Worm (Caenorhabditis elegans): ENCODE measurements around the gene cln-3.3.

ce11 chrV:8653080-8653821, 29.6 kb upstream of the cln-3.3 start:
- TF ChIP-seq akir-1 (GFP tag; optimal IDR thresholded peaks at IDR 0.05) (no peak), somi-1 (GFP tag; optimal IDR thresholded peaks at IDR 0.05) (no peak), snpc-1.1 (tag; optimal IDR thresholded peaks at IDR 0.05; ENCODE audit: insufficient read depth) (no peak), T26A5.8 (tag; optimal IDR thresholded peaks at IDR 0.05) (no peak), unc-62 (GFP tag; optimal IDR thresholded peaks at IDR 0.05) (no peak), efl-1 (GFP tag; optimal IDR thresholded peaks at IDR 0.05) (no peak), hmg-20 (GFP tag; IDR thresholded peaks at IDR 0.05) (no peak), snpc-4 (GFP tag; optimal IDR thresholded peaks at IDR 0.05) (no peak), snpc-4 (tag; optimal IDR thresholded peaks at IDR 0.05) (no peak)
